Fruit fly (Drosophila melanogaster) whole organism, embryonic: Measurements from ENCODE around the gene AstCC.
A peak's percentile ranks its signal among the peaks of the same experiment; 100 is the strongest.

Experiments used
- ATbp ChIP-seq: fragments of 200-800 bp; sonication (Bioruptor generic); optimal IDR thresholded peaks from 2 replicates; lab custom pipeline; 2017; ENCODE audit warnings: missing biosample characterization, mild to moderate bottlenecking, missing genetic modification characterization, missing genetic modification reagents
- B-H1 ChIP-seq: fragments of 200-800 bp; sonication (Bioruptor generic); IDR thresholded peaks from 3 replicates; pipeline ENCODE4 v1.3.6; 2022; ENCODE audit warnings: missing biosample characterization, missing genetic modification characterization
- CG10431 ChIP-seq: fragments of 200-800 bp; sonication (Bioruptor generic); optimal IDR thresholded peaks from 3 replicates; lab custom pipeline; 2018; ENCODE audit warnings: missing biosample characterization, mild to moderate bottlenecking, missing genetic modification characterization
- CG10959 ChIP-seq: fragments of 200-800 bp; sonication (Bioruptor generic); IDR thresholded peaks from 2 replicates; pipeline ENCODE4 v1.3.6; 2022; ENCODE audit warnings: missing biosample characterization, missing genetic modification characterization
- CG11695 ChIP-seq: fragments of 200-800 bp; sonication (Bioruptor generic); IDR thresholded peaks from 3 replicates; pipeline ENCODE4 v1.3.6; 2022; ENCODE audit warnings: missing biosample characterization, missing genetic modification characterization
- CG13775 ChIP-seq: fragments of 200-800 bp; sonication (Bioruptor generic); optimal IDR thresholded peaks from 3 replicates; lab custom pipeline; 2017; ENCODE audit warnings: missing biosample characterization, mild to moderate bottlenecking, missing genetic modification characterization
- CG13894 ChIP-seq: fragments of 200-800 bp; sonication (Bioruptor generic); optimal IDR thresholded peaks from 3 replicates; lab custom pipeline; 2018; ENCODE audit warnings: missing biosample characterization, mild to moderate bottlenecking, missing genetic modification characterization, moderate library complexity
- CG14860 ChIP-seq: fragments of 200-800 bp; sonication (Bioruptor generic); IDR thresholded peaks from 3 replicates; pipeline ENCODE4 v1.3.6; 2022; ENCODE audit warnings: missing biosample characterization, missing genetic modification characterization; ENCODE audit not compliant: partially characterized antibody
- CG15601 ChIP-seq: fragments of 200-800 bp; sonication (Bioruptor generic); optimal IDR thresholded peaks from 3 replicates; lab custom pipeline; 2019; ENCODE audit warnings: missing biosample characterization, mild to moderate bottlenecking, missing genetic modification characterization, moderate library complexity
- CG17612 ChIP-seq: fragments of 200-800 bp; sonication (Bioruptor generic); IDR thresholded peaks from 2 replicates; pipeline ENCODE4 v1.3.6; 2022; ENCODE audit warnings: missing biosample characterization, missing genetic modification characterization
- CG2116 ChIP-seq: fragments of 200-800 bp; sonication (Bioruptor generic); optimal IDR thresholded peaks from 3 replicates; lab custom pipeline; 2018; ENCODE audit warnings: missing biosample characterization, mild to moderate bottlenecking, missing genetic modification characterization
- CG3995 ChIP-seq: fragments of 200-800 bp; sonication (Bioruptor generic); optimal IDR thresholded peaks from 3 replicates; lab custom pipeline; 2016; ENCODE audit warnings: missing biosample characterization, missing genetic modification characterization
- CG4360 ChIP-seq: fragments of 200-800 bp; sonication (Bioruptor generic); IDR thresholded peaks from 2 replicates; pipeline ENCODE4 v1.3.6; 2022; ENCODE audit warnings: missing biosample characterization, missing genetic modification characterization
- CG4424 ChIP-seq: fragments of 200-800 bp; sonication (Bioruptor generic); optimal IDR thresholded peaks from 3 replicates; lab custom pipeline; 2016; ENCODE audit warnings: missing biosample characterization, missing genetic modification characterization
- CG6683 ChIP-seq: fragments of 200-800 bp; sonication (Bioruptor generic); optimal IDR thresholded peaks from 2 replicates; lab custom pipeline; 2017; ENCODE audit warnings: missing biosample characterization, mild to moderate bottlenecking, missing genetic modification characterization, missing genetic modification reagents
- CG8281 ChIP-seq: fragments of 200-800 bp; sonication (Bioruptor generic); optimal IDR thresholded peaks from 2 replicates; lab custom pipeline; 2018; ENCODE audit warnings: missing biosample characterization, mild to moderate bottlenecking, missing genetic modification characterization, moderate library complexity
- CG8359 ChIP-seq: fragments of 200-800 bp; sonication (Bioruptor generic); optimal IDR thresholded peaks from 2 replicates; lab custom pipeline; 2017; ENCODE audit warnings: missing biosample characterization, mild to moderate bottlenecking, missing genetic modification characterization, borderline replicate concordance
- CG8388 ChIP-seq: fragments of 200-800 bp; sonication (Bioruptor generic); optimal IDR thresholded peaks from 2 replicates; lab custom pipeline; 2019; ENCODE audit warnings: missing biosample characterization, mild to moderate bottlenecking, missing genetic modification characterization, moderate library complexity
- CG8944 ChIP-seq: fragments of 200-800 bp; sonication (Bioruptor generic); optimal IDR thresholded peaks from 3 replicates; lab custom pipeline; 2016; ENCODE audit warnings: missing biosample characterization, missing genetic modification characterization
- Camta ChIP-seq: fragments of 200-800 bp; sonication (Bioruptor generic); optimal IDR thresholded peaks from 2 replicates; lab custom pipeline; 2016; ENCODE audit warnings: missing biosample characterization, missing genetic modification characterization
- CoRest ChIP-seq: fragments of 200-800 bp; sonication (Bioruptor generic); optimal IDR thresholded peaks from 3 replicates; lab custom pipeline; 2018; ENCODE audit warnings: missing biosample characterization, mild to moderate bottlenecking, missing genetic modification characterization, moderate library complexity
- D19B ChIP-seq: fragments of 200-800 bp; sonication (Bioruptor generic); optimal IDR thresholded peaks from 2 replicates; lab custom pipeline; 2017; ENCODE audit warnings: missing biosample characterization, mild to moderate bottlenecking, missing genetic modification characterization
- Dip2 ChIP-seq: fragments of 200-800 bp; sonication (Bioruptor generic); IDR thresholded peaks from 2 replicates; pipeline ENCODE4 v1.3.6; 2022; ENCODE audit warnings: missing biosample characterization, missing genetic modification characterization
- Dp ChIP-seq: fragments of 200-800 bp; sonication (Bioruptor generic); optimal IDR thresholded peaks from 2 replicates; lab custom pipeline; 2018; ENCODE audit warnings: missing biosample characterization, mild to moderate bottlenecking, missing genetic modification characterization, moderate library complexity
- Dref ChIP-seq: fragments of 200-800 bp; sonication (Bioruptor generic); IDR thresholded peaks from 2 replicates; pipeline ENCODE4 v1.3.6; 2022; ENCODE audit warnings: missing biosample characterization, missing genetic modification characterization
- E2f2 ChIP-seq: fragments of 200-800 bp; sonication (Bioruptor generic); IDR thresholded peaks from 2 replicates; pipeline ENCODE4 v1.3.6; 2022; ENCODE audit warnings: missing biosample characterization, missing genetic modification characterization
- Gsc ChIP-seq: fragments of 200-800 bp; sonication (Bioruptor generic); IDR thresholded peaks from 2 replicates; pipeline ENCODE4 v1.3.6; 2022; ENCODE audit warnings: missing biosample characterization, missing genetic modification characterization
- Hand ChIP-seq: fragments of 200-800 bp; sonication (Bioruptor generic); optimal IDR thresholded peaks from 2 replicates; lab custom pipeline; 2017; ENCODE audit warnings: mild to moderate bottlenecking, missing biosample characterization, missing genetic modification reagents, missing genetic modification characterization
- Lhr ChIP-seq: fragments of 200-800 bp; sonication (Bioruptor generic); optimal IDR thresholded peaks from 3 replicates; lab custom pipeline; 2017; ENCODE audit warnings: mild to moderate bottlenecking, missing biosample characterization, missing genetic modification reagents, missing genetic modification characterization
- Max ChIP-seq: fragments of 200-800 bp; sonication (Bioruptor generic); optimal IDR thresholded peaks from 2 replicates; lab custom pipeline; 2016; ENCODE audit warnings: missing biosample characterization, mild to moderate bottlenecking, missing genetic modification characterization
- Meics ChIP-seq: fragments of 200-800 bp; sonication (Bioruptor generic); optimal IDR thresholded peaks from 2 replicates; lab custom pipeline; 2017; ENCODE audit warnings: missing biosample characterization, mild to moderate bottlenecking, missing genetic modification characterization
- Nf-YA ChIP-seq: fragments of 200-800 bp; sonication (Bioruptor generic); IDR thresholded peaks from 2 replicates; pipeline ENCODE4 v1.3.6; 2022; ENCODE audit warnings: missing biosample characterization, missing genetic modification characterization
- Opbp ChIP-seq: fragments of 200-800 bp; sonication (Bioruptor generic); IDR thresholded peaks from 3 replicates; pipeline ENCODE4 v1.3.6; 2022; ENCODE audit warnings: missing biosample characterization, missing genetic modification characterization; ENCODE audit not compliant: partially characterized antibody
- Trl ChIP-seq, 3 experiments: fragments of >200 bp in 2 of 3; fragments of 200-800 bp in 1 of 3; sonication (Bioruptor generic) in 1 of 3; optimal IDR thresholded peaks; 2 replicates in 1 of 3; 3 replicates in 2 of 3; lab custom pipeline; 2016 to 2017; ENCODE audit warnings: missing biosample characterization in 1 of 3, missing genetic modification characterization in 1 of 3
- YL-1 ChIP-seq: fragments of 200-800 bp; sonication (Bioruptor generic); optimal IDR thresholded peaks from 3 replicates; lab custom pipeline; 2017; ENCODE audit warnings: missing biosample characterization, mild to moderate bottlenecking, missing genetic modification characterization
- ara ChIP-seq: fragments of 200-800 bp; sonication (Bioruptor generic); IDR thresholded peaks from 2 replicates; pipeline ENCODE4 v1.3.6; 2022; ENCODE audit warnings: missing biosample characterization, missing genetic modification characterization
- ase ChIP-seq: fragments of 200-800 bp; sonication (Bioruptor generic); IDR thresholded peaks from 3 replicates; pipeline ENCODE4 v1.3.6; 2022; ENCODE audit warnings: missing biosample characterization, missing genetic modification characterization
- bbx ChIP-seq: fragments of 200-800 bp; sonication (Bioruptor generic); IDR thresholded peaks from 2 replicates; pipeline ENCODE4 v1.3.6; 2022; ENCODE audit warnings: missing biosample characterization, missing genetic modification characterization; ENCODE audit not compliant: partially characterized antibody
- bsh ChIP-seq, 2 experiments: fragments of 200-800 bp; sonication (Bioruptor generic); optimal IDR thresholded peaks; 2 replicates each; lab custom pipeline; 2017 to 2018; ENCODE audit warnings: mild to moderate bottlenecking in 2 of 2, missing biosample characterization in 2 of 2, missing genetic modification characterization in 2 of 2, moderate library complexity in 1 of 2
- cas ChIP-seq: fragments of 200-800 bp; sonication (Bioruptor generic); IDR thresholded peaks from 2 replicates; pipeline ENCODE4 v1.3.6; 2022; ENCODE audit warnings: missing biosample characterization, missing genetic modification characterization
- chinmo ChIP-seq: fragments of 200-800 bp; sonication (Bioruptor generic); IDR thresholded peaks from 4 replicates; pipeline ENCODE4 v1.3.6; 2022; ENCODE audit warnings: missing biosample characterization, missing genetic modification characterization; ENCODE audit not compliant: partially characterized antibody
- croc ChIP-seq: fragments of 200-800 bp; sonication (Bioruptor generic); conservative IDR thresholded peaks from 3 replicates; pipeline ENCODE4 v1.3.6; 2022; ENCODE audit warnings: missing biosample characterization, missing genetic modification characterization
- eyg ChIP-seq: fragments of 200-800 bp; sonication (Bioruptor generic); optimal IDR thresholded peaks from 3 replicates; lab custom pipeline; 2016; ENCODE audit warnings: missing biosample characterization, missing genetic modification characterization
- fd102C ChIP-seq: fragments of 200-800 bp; sonication (Bioruptor generic); optimal IDR thresholded peaks from 2 replicates; lab custom pipeline; 2018; ENCODE audit warnings: missing biosample characterization, mild to moderate bottlenecking, missing genetic modification characterization, moderate library complexity
- ftz-f1 ChIP-seq: fragments of 200-800 bp; sonication (Bioruptor generic); optimal IDR thresholded peaks from 2 replicates; lab custom pipeline; 2016; ENCODE audit warnings: missing biosample characterization, missing genetic modification characterization
- nom ChIP-seq: fragments of 200-800 bp; sonication (Bioruptor generic); optimal IDR thresholded peaks from 2 replicates; lab custom pipeline; 2017; ENCODE audit warnings: missing biosample characterization, missing genetic modification characterization, mild to moderate bottlenecking, moderate library complexity, missing genetic modification reagents
- pho ChIP-seq: fragments of 200-800 bp; sonication (Bioruptor generic); optimal IDR thresholded peaks from 2 replicates; lab custom pipeline; 2016; ENCODE audit warnings: missing biosample characterization, missing genetic modification characterization
- repo ChIP-seq: fragments of 200-800 bp; sonication (Bioruptor generic); optimal IDR thresholded peaks from 2 replicates; lab custom pipeline; 2016; ENCODE audit warnings: missing biosample characterization, missing genetic modification characterization
- tup ChIP-seq: fragments of 200-800 bp; sonication (Bioruptor generic); optimal IDR thresholded peaks from 2 replicates; lab custom pipeline; 2016; ENCODE audit warnings: missing biosample characterization, mild to moderate bottlenecking, missing genetic modification characterization, moderate library complexity
- wdn ChIP-seq: fragments of 200-800 bp; sonication (Bioruptor generic); IDR thresholded peaks from 2 replicates; pipeline ENCODE4 v1.3.6; 2022; ENCODE audit warnings: missing biosample characterization, missing genetic modification characterization

The AstCC gene

dm6 chr2L:11039548-11040144 lies 45.4 kb downstream of the AstCC start (continued):
- TF ChIP-seq CG8281 (tag; lab: Kevin White, UChicago) (no peak), bbx (no peak), croc (GFP tag; lab: Robert Waterston, UW) (no peak), ftz-f1 (GFP tag; lab: Kevin White, UChicago) (no peak), CG3995 (GFP tag; lab: Kevin White, UChicago) (no peak), CG15601 (tag; lab: Kevin White, UChicago) (no peak), Opbp (GFP tag; lab: Robert Waterston, UW) (no peak), E2f2 (GFP tag; lab: Robert Waterston, UW) (no peak), ATbp (GFP tag; lab: Kevin White, UChicago) (no peak), CG4360 (no peak), Nf-YA (GFP tag; lab: Robert Waterston, UW) (no peak), CG17612 (GFP tag; lab: Robert Waterston, UW) (no peak), Dp (GFP tag; lab: Kevin White, UChicago) (no peak), Meics (no peak), CG6683 (GFP tag; lab: Kevin White, UChicago) (no peak), CoRest (no peak), Hand (GFP tag; lab: Kevin White, UChicago) (no peak), repo (GFP tag; lab: Kevin White, UChicago) (no peak), cas (GFP tag; lab: Robert Waterston, UW) (no peak), CG8944 (GFP tag; lab: Kevin White, UChicago) (no peak), Dref (no peak), fd102C (GFP tag; lab: Kevin White, UChicago) (no peak), CG4424 (GFP tag; lab: Kevin White, UChicago) (no peak), wdn (GFP tag; lab: Robert Waterston, UW) (no peak), Dip2 (GFP tag; lab: Robert Waterston, UW) (no peak), D19B (GFP tag; lab: Kevin White, UChicago) (no peak), Gsc (GFP tag; lab: Robert Waterston, UW) (no peak), CG8388 (GFP tag; lab: Kevin White, UChicago) (no peak), CG10431 (no peak), CG2116 (GFP tag; lab: Kevin White, UChicago) (no peak), Max (GFP tag; lab: Kevin White, UChicago) (no peak), eyg (GFP tag; lab: Kevin White, UChicago) (no peak), chinmo (0 out of 4 replicates have a peak, but pooled peaks have one; percentile 63), CG13894 (tag; lab: Kevin White, UChicago) (peak; percentile 61), CG10959 (GFP tag; lab: Robert Waterston, UW) (no peak), CG13775 (no peak), ase (no peak), CG8359 (GFP tag; lab: Kevin White, UChicago) (no peak), pho (no peak), Trl (optimal IDR thresholded peaks at IDR 0.05; lab: Kevin White, UChicago) (peak in 1 of 2 experiments; percentile 6), Trl (GFP tag; optimal IDR thresholded peaks at IDR 0.05; lab: Kevin White, UChicago) (no peak), Lhr (GFP tag; lab: Kevin White, UChicago) (no peak), Camta (GFP tag; lab: Kevin White, UChicago) (no peak), CG14860 (GFP tag; lab: Robert Waterston, UW) (no peak), CG11695 (GFP tag; lab: Robert Waterston, UW) (no peak), YL-1 (GFP tag; lab: Kevin White, UChicago) (no peak), nom (GFP tag; lab: Kevin White, UChicago) (no peak), bsh (GFP tag; optimal IDR thresholded peaks at IDR 0.05; lab: Kevin White, UChicago) (no peak), B-H1 (no peak), ara (GFP tag; lab: Robert Waterston, UW) (no peak), tup (GFP tag; lab: Kevin White, UChicago) (no peak)
